Worm (Caenorhabditis elegans) whole organism, mixed stage, embryonic: ENCODE results near the gene clec-149.
A peak's percentile ranks its signal among the peaks of the same experiment; 100 is the strongest.

Source experiments
- M03D4.4 ChIP-seq: sonication (generic microtip); optimal IDR thresholded peaks from 2 replicates; lab custom pipeline; 2017; ENCODE audit warnings: mild to moderate bottlenecking, missing genetic modification characterization, missing compliant biosample characterization
- bed-3 ChIP-seq: fragments of 200-800 bp; sonication (Bioruptor generic); optimal IDR thresholded peaks from 3 replicates; lab custom pipeline; 2018; ENCODE audit warnings: mild to moderate bottlenecking, missing genetic modification characterization, moderate library complexity, missing compliant biosample characterization
- elt-3 ChIP-seq: fragments of 150-350 bp; optimal IDR thresholded peaks from 2 replicates; lab custom pipeline; 2014; ENCODE audit warnings: missing biosample characterization, missing genetic modification characterization
- lin-13 ChIP-seq: fragments of 150-350 bp; optimal IDR thresholded peaks from 2 replicates; lab custom pipeline; 2014; ENCODE audit warnings: missing biosample characterization, missing genetic modification characterization
- mab-5 ChIP-seq: fragments of 150-350 bp; optimal IDR thresholded peaks from 2 replicates; lab custom pipeline; 2014; ENCODE audit warnings: missing biosample characterization, missing genetic modification characterization
- mls-2 ChIP-seq: sonication (generic microtip); optimal IDR thresholded peaks from 2 replicates; lab custom pipeline; 2016; ENCODE audit warnings: mild to moderate bottlenecking, missing genetic modification characterization, moderate library complexity, missing compliant biosample characterization
- sptf-1 ChIP-seq: sonication (generic microtip); optimal IDR thresholded peaks from 2 replicates; lab custom pipeline; 2017; ENCODE audit warnings: mild to moderate bottlenecking, missing genetic modification characterization, moderate library complexity, missing compliant biosample characterization
- unc-39 ChIP-seq: fragments of 150-350 bp; optimal IDR thresholded peaks from 2 replicates; lab custom pipeline; 2014; ENCODE audit warnings: missing biosample characterization, missing genetic modification characterization

DNA sequence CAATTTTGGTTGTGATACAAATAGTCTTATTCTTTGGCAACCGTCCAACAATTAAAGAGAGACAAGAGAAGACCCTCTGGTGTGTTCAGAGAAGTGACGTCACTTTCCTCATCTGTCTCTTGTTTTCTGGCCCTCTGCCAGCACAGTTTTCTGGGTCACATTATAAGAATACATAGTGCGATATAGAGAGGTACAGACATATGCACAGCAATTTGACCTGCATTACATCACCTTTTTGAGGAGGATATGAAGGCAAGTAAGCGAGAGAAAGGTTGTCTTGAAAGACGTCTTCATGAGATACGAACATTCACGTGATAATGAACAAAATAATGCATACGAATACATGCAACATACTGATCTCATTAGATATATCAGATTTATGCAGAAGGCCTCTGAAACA lies 47.5 kb downstream of the clec-149 start:
- no peak for TF ChIP-seq bed-3
- no peak for TF ChIP-seq elt-3 (tag; lab: Kevin White, UChicago)
- TF ChIP-seq mab-5 (tag; lab: Kevin White, UChicago), result no peak
- no peak for TF ChIP-seq mls-2
- no peak for TF ChIP-seq sptf-1 (tag; lab: Kevin White, UChicago)
- peak; percentile 68 for TF ChIP-seq unc-39 (tag; lab: Kevin White, UChicago)
- TF ChIP-seq lin-13 (tag; lab: Kevin White, UChicago), result no peak
- no peak for TF ChIP-seq M03D4.4
